Fruit fly (Drosophila melanogaster) whole organism, embryonic: Measurements from ENCODE around the gene CG13884.

ENCODE experiments used
- Ada2b ChIP-seq: fragments of 200-800 bp; sonication (Bioruptor generic); IDR thresholded peaks from 2 replicates; pipeline ENCODE4 v1.3.6; 2022; ENCODE audit warnings: missing biosample characterization, missing genetic modification characterization
- Asciz ChIP-seq: fragments of 200-800 bp; sonication (Bioruptor generic); optimal IDR thresholded peaks from 2 replicates; lab custom pipeline; 2017; ENCODE audit warnings: missing biosample characterization, mild to moderate bottlenecking, missing genetic modification characterization, missing genetic modification reagents
- CG10209 ChIP-seq: fragments of 200-800 bp; sonication (Bioruptor generic); optimal IDR thresholded peaks from 3 replicates; lab custom pipeline; 2017; ENCODE audit warnings: missing biosample characterization, mild to moderate bottlenecking, missing genetic modification characterization, missing genetic modification reagents
- CG10654 ChIP-seq: fragments of 200-800 bp; sonication (Bioruptor generic); optimal IDR thresholded peaks from 2 replicates; lab custom pipeline; 2016; ENCODE audit warnings: missing biosample characterization, missing genetic modification characterization
- CG12744 ChIP-seq: fragments of 200-800 bp; sonication (Bioruptor generic); optimal IDR thresholded peaks from 2 replicates; lab custom pipeline; 2016; ENCODE audit warnings: missing biosample characterization, missing genetic modification characterization
- CG16779 ChIP-seq: fragments of 200-800 bp; sonication (Bioruptor generic); IDR thresholded peaks from 2 replicates; pipeline ENCODE4 v1.3.6; 2022; ENCODE audit warnings: missing biosample characterization, missing genetic modification characterization
- CG16813 ChIP-seq: fragments of 200-800 bp; sonication (Bioruptor generic); IDR thresholded peaks from 3 replicates; pipeline ENCODE4 v1.3.6; 2022; ENCODE audit warnings: missing biosample characterization, missing genetic modification characterization; ENCODE audit not compliant: partially characterized antibody
- CG17912 ChIP-seq: fragments of 200-800 bp; sonication (Bioruptor generic); optimal IDR thresholded peaks from 2 replicates; lab custom pipeline; 2018; ENCODE audit warnings: missing biosample characterization, mild to moderate bottlenecking, missing genetic modification characterization
- CG18262 ChIP-seq: fragments of 200-800 bp; optimal IDR thresholded peaks from 3 replicates; lab custom pipeline; 2019; ENCODE audit warnings: missing biosample characterization, mild to moderate bottlenecking, missing genetic modification characterization, moderate library complexity
- CG2202 ChIP-seq: fragments of 200-800 bp; sonication (Bioruptor generic); optimal IDR thresholded peaks from 2 replicates; lab custom pipeline; 2018; ENCODE audit warnings: missing biosample characterization, mild to moderate bottlenecking, missing genetic modification characterization
- CG2712 ChIP-seq: fragments of 200-800 bp; optimal IDR thresholded peaks from 3 replicates; lab custom pipeline; 2019; ENCODE audit warnings: missing biosample characterization, mild to moderate bottlenecking, missing genetic modification characterization, moderate library complexity
- CG30403 ChIP-seq: fragments of 200-800 bp; sonication (Bioruptor generic); optimal IDR thresholded peaks from 3 replicates; lab custom pipeline; 2016; ENCODE audit warnings: missing biosample characterization, missing genetic modification characterization
- CG33557 ChIP-seq: fragments of 200-800 bp; sonication (Bioruptor generic); optimal IDR thresholded peaks from 2 replicates; lab custom pipeline; 2019; ENCODE audit warnings: missing biosample characterization, mild to moderate bottlenecking, missing genetic modification characterization, moderate library complexity
- CG34376 ChIP-seq: fragments of 200-800 bp; sonication (Bioruptor generic); optimal IDR thresholded peaks from 2 replicates; lab custom pipeline; 2018; ENCODE audit warnings: missing biosample characterization, mild to moderate bottlenecking, missing genetic modification characterization
- CG34422 ChIP-seq: fragments of 200-800 bp; sonication (Bioruptor generic); IDR thresholded peaks from 3 replicates; pipeline ENCODE4 v1.3.6; 2022; ENCODE audit warnings: missing biosample characterization, missing genetic modification characterization
- CG6813 ChIP-seq: fragments of 200-800 bp; sonication (Bioruptor generic); optimal IDR thresholded peaks from 2 replicates; lab custom pipeline; 2017; ENCODE audit warnings: missing biosample characterization, missing genetic modification characterization, mild to moderate bottlenecking, moderate library complexity, missing genetic modification reagents
- CG9609 ChIP-seq: fragments of 200-800 bp; sonication (Bioruptor generic); optimal IDR thresholded peaks from 3 replicates; lab custom pipeline; 2016; ENCODE audit warnings: missing biosample characterization, missing genetic modification characterization
- D19A ChIP-seq: fragments of 200-800 bp; optimal IDR thresholded peaks from 3 replicates; lab custom pipeline; 2019; ENCODE audit warnings: missing biosample characterization, mild to moderate bottlenecking, missing genetic modification characterization, moderate library complexity
- Dip2 ChIP-seq: fragments of 200-800 bp; sonication (Bioruptor generic); IDR thresholded peaks from 2 replicates; pipeline ENCODE4 v1.3.6; 2022; ENCODE audit warnings: missing biosample characterization, missing genetic modification characterization
- Doc3 ChIP-seq: fragments of 200-800 bp; sonication (Bioruptor generic); IDR thresholded peaks from 3 replicates; pipeline ENCODE4 v1.3.6; 2022; ENCODE audit warnings: missing biosample characterization, missing genetic modification characterization; ENCODE audit not compliant: partially characterized antibody
- Drgx ChIP-seq: fragments of 200-800 bp; sonication (Bioruptor generic); IDR thresholded peaks from 2 replicates; pipeline ENCODE4 v1.3.6; 2022; ENCODE audit warnings: missing biosample characterization, missing genetic modification characterization
- Eip74EF ChIP-seq, 2 experiments: fragments of 200-800 bp in 1 of 2; fragments of >200 bp in 1 of 2; sonication (Bioruptor generic) in 1 of 2; optimal IDR thresholded peaks; 2 replicates each; lab custom pipeline; 2017 to 2019; ENCODE audit warnings: missing biosample characterization in 2 of 2, missing genetic modification characterization in 2 of 2, mild to moderate bottlenecking in 1 of 2, moderate library complexity in 1 of 2
- Fer3 ChIP-seq: fragments of 200-800 bp; sonication (Bioruptor generic); optimal IDR thresholded peaks from 2 replicates; lab custom pipeline; 2018; ENCODE audit warnings: missing biosample characterization, mild to moderate bottlenecking, missing genetic modification characterization, moderate library complexity
- HLH4C ChIP-seq: fragments of 200-800 bp; sonication (Bioruptor generic); IDR thresholded peaks from 3 replicates; pipeline ENCODE4 v1.3.6; 2022; ENCODE audit warnings: missing biosample characterization, missing genetic modification characterization; ENCODE audit not compliant: partially characterized antibody
- Hr78 ChIP-seq, 2 experiments: fragments of 200-800 bp in 1 of 2; fragments of >200 bp in 1 of 2; sonication (Bioruptor generic) in 1 of 2; optimal IDR thresholded peaks; 2 replicates each; lab custom pipeline; 2017 to 2019; ENCODE audit warnings: missing biosample characterization in 2 of 2, missing genetic modification characterization in 2 of 2, mild to moderate bottlenecking in 1 of 2, moderate library complexity in 1 of 2
- Lpt ChIP-seq: fragments of >200 bp; optimal IDR thresholded peaks from 2 replicates; lab custom pipeline; 2018; ENCODE audit warnings: missing biosample characterization, missing genetic modification characterization
- NC2β ChIP-seq: fragments of 200-800 bp; sonication (Bioruptor generic); optimal IDR thresholded peaks from 2 replicates; lab custom pipeline; 2016; ENCODE audit warnings: missing biosample characterization, missing genetic modification characterization
- Nf-YA ChIP-seq: fragments of 200-800 bp; sonication (Bioruptor generic); IDR thresholded peaks from 2 replicates; pipeline ENCODE4 v1.3.6; 2022; ENCODE audit warnings: missing biosample characterization, missing genetic modification characterization
- Opbp ChIP-seq: fragments of 200-800 bp; sonication (Bioruptor generic); IDR thresholded peaks from 3 replicates; pipeline ENCODE4 v1.3.6; 2022; ENCODE audit warnings: missing biosample characterization, missing genetic modification characterization; ENCODE audit not compliant: partially characterized antibody
- Rx ChIP-seq: fragments of 200-800 bp; sonication (Bioruptor generic); IDR thresholded peaks from 2 replicates; pipeline ENCODE4 v1.3.6; 2022; ENCODE audit warnings: missing biosample characterization, missing genetic modification characterization
- Ssrp ChIP-seq: fragments of 200-800 bp; sonication (Bioruptor generic); optimal IDR thresholded peaks from 2 replicates; lab custom pipeline; 2018; ENCODE audit warnings: missing biosample characterization, mild to moderate bottlenecking, missing genetic modification characterization, moderate library complexity
- ase ChIP-seq: fragments of 200-800 bp; sonication (Bioruptor generic); IDR thresholded peaks from 3 replicates; pipeline ENCODE4 v1.3.6; 2022; ENCODE audit warnings: missing biosample characterization, missing genetic modification characterization
- cas ChIP-seq: fragments of 200-800 bp; sonication (Bioruptor generic); IDR thresholded peaks from 2 replicates; pipeline ENCODE4 v1.3.6; 2022; ENCODE audit warnings: missing biosample characterization, missing genetic modification characterization
- cg ChIP-seq: fragments of 200-800 bp; sonication (Bioruptor generic); optimal IDR thresholded peaks from 3 replicates; lab custom pipeline; 2019; ENCODE audit warnings: missing biosample characterization, mild to moderate bottlenecking, missing genetic modification characterization, moderate library complexity
- chif ChIP-seq, 2 experiments: fragments of 200-800 bp; sonication (Bioruptor generic); optimal IDR thresholded peaks; 3 replicates each; lab custom pipeline; 2016; ENCODE audit warnings: missing biosample characterization in 2 of 2, missing genetic modification characterization in 2 of 2
- dysf ChIP-seq: fragments of 200-800 bp; sonication (Bioruptor generic); IDR thresholded peaks from 3 replicates; pipeline ENCODE4 v1.3.6; 2022; ENCODE audit warnings: missing biosample characterization, missing genetic modification characterization
- eve ChIP-seq, 2 experiments: fragments of >200 bp; optimal IDR thresholded peaks; 2 replicates each; lab custom pipeline; 2017; ENCODE audit warnings: missing biosample characterization in 2 of 2, missing genetic modification characterization in 2 of 2
- fd96Cb ChIP-seq: fragments of 200-800 bp; sonication (Bioruptor generic); optimal IDR thresholded peaks from 2 replicates; lab custom pipeline; 2018; ENCODE audit warnings: missing biosample characterization, mild to moderate bottlenecking, missing genetic modification characterization, moderate library complexity
- fu2 ChIP-seq: fragments of 200-800 bp; sonication (Bioruptor generic); optimal IDR thresholded peaks from 2 replicates; lab custom pipeline; 2016; ENCODE audit warnings: missing biosample characterization, missing genetic modification characterization
- hb ChIP-seq: fragments of 200-800 bp; sonication (Bioruptor generic); IDR thresholded peaks from 3 replicates; pipeline ENCODE4 v1.3.6; 2022; ENCODE audit warnings: missing biosample characterization, missing genetic modification characterization; ENCODE audit not compliant: partially characterized antibody
- hth ChIP-seq: fragments of >200 bp; optimal IDR thresholded peaks from 2 replicates; lab custom pipeline; 2017; ENCODE audit warnings: inconsistent platforms
- ind ChIP-seq: fragments of 200-800 bp; sonication (Bioruptor generic); optimal IDR thresholded peaks from 3 replicates; lab custom pipeline; 2016; ENCODE audit warnings: missing biosample characterization, missing genetic modification characterization
- jigr1 ChIP-seq: fragments of 200-800 bp; sonication (Bioruptor generic); IDR thresholded peaks from 3 replicates; pipeline ENCODE4 v1.3.6; 2022; ENCODE audit warnings: missing biosample characterization, missing genetic modification characterization
- ken ChIP-seq: fragments of 200-800 bp; sonication (Bioruptor generic); IDR thresholded peaks from 3 replicates; pipeline ENCODE4 v1.3.6; 2022; ENCODE audit warnings: missing biosample characterization, missing genetic modification characterization
- nerfin-1 ChIP-seq: fragments of 200-800 bp; sonication (Bioruptor generic); optimal IDR thresholded peaks from 3 replicates; lab custom pipeline; 2019; ENCODE audit warnings: missing biosample characterization, mild to moderate bottlenecking, missing genetic modification characterization, moderate library complexity
- peb ChIP-seq: fragments of 200-800 bp; sonication (Bioruptor generic); IDR thresholded peaks from 2 replicates; pipeline ENCODE4 v1.3.6; 2022; ENCODE audit warnings: missing biosample characterization, missing genetic modification characterization
- pzg ChIP-seq: fragments of 200-800 bp; sonication (Bioruptor generic); optimal IDR thresholded peaks from 3 replicates; lab custom pipeline; 2018; ENCODE audit warnings: missing biosample characterization, mild to moderate bottlenecking, missing genetic modification characterization, moderate library complexity
- shn ChIP-seq: fragments of 200-800 bp; sonication (Bioruptor generic); optimal IDR thresholded peaks from 3 replicates; lab custom pipeline; 2016; ENCODE audit warnings: missing biosample characterization, missing genetic modification characterization
- tap ChIP-seq: fragments of 200-800 bp; optimal IDR thresholded peaks from 3 replicates; lab custom pipeline; 2019; ENCODE audit warnings: missing biosample characterization, mild to moderate bottlenecking, missing genetic modification characterization, moderate library complexity
- tgo ChIP-seq: fragments of 200-800 bp; sonication (Bioruptor generic); IDR thresholded peaks from 3 replicates; pipeline ENCODE4 v1.3.6; 2022; ENCODE audit warnings: missing biosample characterization, missing genetic modification characterization
- tx ChIP-seq: fragments of 200-800 bp; sonication (Bioruptor generic); optimal IDR thresholded peaks from 2 replicates; lab custom pipeline; 2016; ENCODE audit warnings: missing biosample characterization, missing genetic modification characterization
- z ChIP-seq: fragments of 200-800 bp; sonication (Bioruptor generic); IDR thresholded peaks from 3 replicates; pipeline ENCODE4 v1.3.6; 2022; ENCODE audit warnings: missing biosample characterization, missing genetic modification characterization

The CG13884 gene

dm6 chr3L:378072-378423 is 11.8 kb upstream of the CG13884 start (continued):
- TF ChIP-seq CG17912 (GFP tag; lab: Kevin White, UChicago), result no peak
- TF ChIP-seq chif (GFP tag; optimal IDR thresholded peaks at IDR 0.05; lab: Kevin White, UChicago), result peak in 1 of 2 experiments; percentile 13
- no peak for TF ChIP-seq ken (GFP tag; lab: Robert Waterston, UW)
- no peak for TF ChIP-seq jigr1 (GFP tag; lab: Robert Waterston, UW)
- TF ChIP-seq CG16779 (GFP tag; lab: Robert Waterston, UW), result no peak
- TF ChIP-seq CG9609, result peak; percentile 6
- TF ChIP-seq Opbp (GFP tag; lab: Robert Waterston, UW), result peak; percentile 49; the same call in 1 of the 3 replicates
- TF ChIP-seq CG18262 (tag; lab: Kevin White, UChicago), result no peak
- no peak for TF ChIP-seq dysf
- no peak for TF ChIP-seq D19A (tag; lab: Kevin White, UChicago)
- TF ChIP-seq Rx, result no peak
- no peak for TF ChIP-seq fd96Cb (tag; lab: Kevin White, UChicago)
- TF ChIP-seq CG30403, result no peak
- no peak for TF ChIP-seq pzg (GFP tag; lab: Kevin White, UChicago)
- no peak for TF ChIP-seq CG10654 (GFP tag; lab: Kevin White, UChicago)
- no peak for TF ChIP-seq fu2 (GFP tag; lab: Kevin White, UChicago)
- TF ChIP-seq cg (GFP tag; lab: Kevin White, UChicago), result peak; percentile 98
- TF ChIP-seq ase (GFP tag; lab: Robert Waterston, UW), result no peak
- TF ChIP-seq hb (GFP tag; lab: Robert Waterston, UW), result 0 out of 3 replicates have a peak, but pooled peaks have one; percentile 26
- peak; percentile 65; the same call in 2 of the 3 replicates for TF ChIP-seq HLH4C (GFP tag; lab: Robert Waterston, UW)
- TF ChIP-seq Doc3 (GFP tag; lab: Robert Waterston, UW), result no peak
- peak; percentile 52; the same call in 1 of the 3 replicates for TF ChIP-seq CG16813
- no peak for TF ChIP-seq CG2202 (tag; lab: Kevin White, UChicago)
- no peak for TF ChIP-seq Fer3
- no peak; the same call in 2 of the 3 replicates for TF ChIP-seq tgo (GFP tag; lab: Robert Waterston, UW)
- TF ChIP-seq nerfin-1 (tag; lab: Kevin White, UChicago), result peak; percentile 55
- no peak for TF ChIP-seq tx (GFP tag; lab: Kevin White, UChicago)
- TF ChIP-seq z (GFP tag; lab: Robert Waterston, UW), result no peak
- TF ChIP-seq CG34376, result no peak
- TF ChIP-seq CG2712 (tag; lab: Kevin White, UChicago), result no peak
- no peak for TF ChIP-seq NC2β
- no peak for TF ChIP-seq peb (GFP tag; lab: Robert Waterston, UW)
- TF ChIP-seq Ssrp (tag; lab: Kevin White, UChicago), result no peak
- TF ChIP-seq Lpt (GFP tag; lab: Kevin White, UChicago), result no peak
- TF ChIP-seq cas (GFP tag; lab: Robert Waterston, UW), result no peak
- TF ChIP-seq Nf-YA, result peak; percentile 97
- TF ChIP-seq eve (GFP tag; optimal IDR thresholded peaks at IDR 0.05; lab: Kevin White, UChicago), result no peak
- no peak for TF ChIP-seq Ada2b (GFP tag; lab: Robert Waterston, UW)
- TF ChIP-seq CG12744, result no peak
- no peak for TF ChIP-seq tap (tag; lab: Kevin White, UChicago)
- no peak for TF ChIP-seq Dip2
- no peak for TF ChIP-seq shn (GFP tag; lab: Kevin White, UChicago)
- TF ChIP-seq Asciz, result no peak
- no peak for TF ChIP-seq CG6813 (GFP tag; lab: Kevin White, UChicago)
- no peak for TF ChIP-seq Drgx (GFP tag; lab: Robert Waterston, UW)
- no peak for TF ChIP-seq Hr78 (GFP tag; optimal IDR thresholded peaks at IDR 0.05; lab: Kevin White, UChicago)
- TF ChIP-seq CG33557 (GFP tag; lab: Kevin White, UChicago), result no peak
- TF ChIP-seq CG10209 (GFP tag; lab: Kevin White, UChicago), result no peak
- TF ChIP-seq ind (GFP tag; lab: Kevin White, UChicago), result no peak
- TF ChIP-seq Eip74EF (GFP tag; optimal IDR thresholded peaks at IDR 0.05; lab: Kevin White, UChicago), result no peak
- no peak for TF ChIP-seq hth
- TF ChIP-seq CG34422, result no peak
